Fruit fly (Drosophila melanogaster) whole organism, embryonic: ENCODE results near the gene ball.

ENCODE experiments used
- ATbp ChIP-seq: fragments of 200-800 bp; sonication (Bioruptor generic); optimal IDR thresholded peaks from 2 replicates; lab custom pipeline; 2017; ENCODE audit warnings: missing biosample characterization, mild to moderate bottlenecking, missing genetic modification characterization, missing genetic modification reagents
- Asciz ChIP-seq: fragments of 200-800 bp; sonication (Bioruptor generic); optimal IDR thresholded peaks from 2 replicates; lab custom pipeline; 2017; ENCODE audit warnings: missing biosample characterization, mild to moderate bottlenecking, missing genetic modification characterization, missing genetic modification reagents
- CG1024 ChIP-seq: fragments of 200-800 bp; sonication (Bioruptor generic); IDR thresholded peaks from 2 replicates; pipeline ENCODE4 v1.3.6; 2022; ENCODE audit warnings: missing biosample characterization, missing genetic modification characterization
- CG11695 ChIP-seq: fragments of 200-800 bp; sonication (Bioruptor generic); IDR thresholded peaks from 3 replicates; pipeline ENCODE4 v1.3.6; 2022; ENCODE audit warnings: missing biosample characterization, missing genetic modification characterization
- CG11696 ChIP-seq: fragments of 200-800 bp; sonication (Bioruptor generic); IDR thresholded peaks from 2 replicates; pipeline ENCODE4 v1.3.6; 2022; ENCODE audit warnings: missing biosample characterization, missing genetic modification characterization
- CG12071 ChIP-seq: fragments of 200-800 bp; sonication (Bioruptor generic); optimal IDR thresholded peaks from 3 replicates; lab custom pipeline; 2018; ENCODE audit warnings: missing biosample characterization, mild to moderate bottlenecking, missing genetic modification characterization
- CG12769 ChIP-seq: fragments of 200-800 bp; sonication (Bioruptor generic); optimal IDR thresholded peaks from 2 replicates; lab custom pipeline; 2019; ENCODE audit warnings: missing biosample characterization, mild to moderate bottlenecking, missing genetic modification characterization, moderate library complexity
- CG14667 ChIP-seq: fragments of 200-800 bp; sonication (Bioruptor generic); IDR thresholded peaks from 2 replicates; pipeline ENCODE4 v1.3.6; 2022; ENCODE audit warnings: missing biosample characterization, missing genetic modification characterization
- CG15269 ChIP-seq: fragments of 200-800 bp; sonication (Bioruptor generic); optimal IDR thresholded peaks from 2 replicates; lab custom pipeline; 2018; ENCODE audit warnings: missing biosample characterization, mild to moderate bottlenecking, missing genetic modification characterization, moderate library complexity
- CG1603 ChIP-seq: fragments of 200-800 bp; sonication (Bioruptor generic); optimal IDR thresholded peaks from 2 replicates; lab custom pipeline; 2019; ENCODE audit warnings: missing biosample characterization, mild to moderate bottlenecking, missing genetic modification characterization, moderate library complexity
- CG17612 ChIP-seq: fragments of 200-800 bp; sonication (Bioruptor generic); IDR thresholded peaks from 2 replicates; pipeline ENCODE4 v1.3.6; 2022; ENCODE audit warnings: missing biosample characterization, missing genetic modification characterization
- CG18262 ChIP-seq: fragments of 200-800 bp; optimal IDR thresholded peaks from 3 replicates; lab custom pipeline; 2019; ENCODE audit warnings: missing biosample characterization, mild to moderate bottlenecking, missing genetic modification characterization, moderate library complexity
- CG1832 ChIP-seq: fragments of 200-800 bp; sonication (Bioruptor generic); optimal IDR thresholded peaks from 2 replicates; lab custom pipeline; 2017; ENCODE audit warnings: missing biosample characterization, mild to moderate bottlenecking, missing genetic modification characterization, inconsistent platforms
- CG18599 ChIP-seq: fragments of 200-800 bp; sonication (Bioruptor generic); optimal IDR thresholded peaks from 3 replicates; lab custom pipeline; 2017; ENCODE audit warnings: missing biosample characterization, missing genetic modification characterization, mild to moderate bottlenecking, moderate library complexity, missing genetic modification reagents
- CG2678 ChIP-seq: fragments of 200-800 bp; sonication (Bioruptor generic); optimal IDR thresholded peaks from 3 replicates; lab custom pipeline; 2019; ENCODE audit warnings: missing biosample characterization, mild to moderate bottlenecking, missing genetic modification characterization, moderate library complexity
- CG2712 ChIP-seq: fragments of 200-800 bp; optimal IDR thresholded peaks from 3 replicates; lab custom pipeline; 2019; ENCODE audit warnings: missing biosample characterization, mild to moderate bottlenecking, missing genetic modification characterization, moderate library complexity
- CG2875 ChIP-seq: fragments of 200-800 bp; sonication (Bioruptor generic); optimal IDR thresholded peaks from 2 replicates; lab custom pipeline; 2017; ENCODE audit warnings: missing biosample characterization, mild to moderate bottlenecking, missing genetic modification characterization, missing genetic modification reagents
- CG3163 ChIP-seq: fragments of 200-800 bp; sonication (Bioruptor generic); optimal IDR thresholded peaks from 3 replicates; lab custom pipeline; 2016; ENCODE audit warnings: missing biosample characterization, missing genetic modification characterization
- CG3407 ChIP-seq: fragments of 200-800 bp; sonication (Bioruptor generic); optimal IDR thresholded peaks from 2 replicates; lab custom pipeline; 2018; ENCODE audit warnings: missing biosample characterization, mild to moderate bottlenecking, missing genetic modification characterization
- CG6813 ChIP-seq: fragments of 200-800 bp; sonication (Bioruptor generic); optimal IDR thresholded peaks from 2 replicates; lab custom pipeline; 2017; ENCODE audit warnings: missing biosample characterization, missing genetic modification characterization, mild to moderate bottlenecking, moderate library complexity, missing genetic modification reagents
- CG8290 ChIP-seq, 3 experiments: fragments of 200-800 bp; sonication (Bioruptor generic); optimal IDR thresholded peaks; 2 replicates each; lab custom pipeline; 2016 to 2019; ENCODE audit warnings: missing biosample characterization in 3 of 3, missing genetic modification characterization in 3 of 3, mild to moderate bottlenecking in 2 of 3, moderate library complexity in 1 of 3
- CG9797 ChIP-seq: fragments of 200-800 bp; sonication (Bioruptor generic); optimal IDR thresholded peaks from 3 replicates; lab custom pipeline; 2018; ENCODE audit warnings: missing biosample characterization, mild to moderate bottlenecking, missing genetic modification characterization
- Hr78 ChIP-seq, 2 experiments: fragments of 200-800 bp in 1 of 2; fragments of >200 bp in 1 of 2; sonication (Bioruptor generic) in 1 of 2; optimal IDR thresholded peaks; 2 replicates each; lab custom pipeline; 2017 to 2019; ENCODE audit warnings: missing biosample characterization in 2 of 2, missing genetic modification characterization in 2 of 2, mild to moderate bottlenecking in 1 of 2, moderate library complexity in 1 of 2
- MBD-R2 ChIP-seq: fragments of 200-800 bp; sonication (Bioruptor generic); IDR thresholded peaks from 2 replicates; pipeline ENCODE4 v1.3.6; 2022; ENCODE audit warnings: missing biosample characterization, missing genetic modification characterization
- MTF-1 ChIP-seq: fragments of 200-800 bp; sonication (Bioruptor generic); optimal IDR thresholded peaks from 2 replicates; lab custom pipeline; 2018; ENCODE audit warnings: missing biosample characterization, mild to moderate bottlenecking, missing genetic modification characterization, borderline replicate concordance
- Mes4 ChIP-seq: fragments of 200-800 bp; sonication (Bioruptor generic); optimal IDR thresholded peaks from 2 replicates; lab custom pipeline; 2016; ENCODE audit warnings: missing biosample characterization, missing genetic modification characterization
- Nf-YC ChIP-seq: fragments of 200-800 bp; optimal IDR thresholded peaks from 3 replicates; lab custom pipeline; 2019; ENCODE audit warnings: missing biosample characterization, mild to moderate bottlenecking, missing genetic modification characterization, moderate library complexity
- Sox100B ChIP-seq: fragments of 200-800 bp; sonication (Bioruptor generic); optimal IDR thresholded peaks from 3 replicates; lab custom pipeline; 2018; ENCODE audit warnings: missing biosample characterization, mild to moderate bottlenecking, missing genetic modification characterization
- Trl ChIP-seq, 3 experiments: fragments of >200 bp in 2 of 3; fragments of 200-800 bp in 1 of 3; sonication (Bioruptor generic) in 1 of 3; optimal IDR thresholded peaks; 2 replicates in 1 of 3; 3 replicates in 2 of 3; lab custom pipeline; 2016 to 2017; ENCODE audit warnings: missing biosample characterization in 1 of 3, missing genetic modification characterization in 1 of 3
- Xrp1 ChIP-seq: fragments of 200-800 bp; sonication (Bioruptor generic); IDR thresholded peaks from 2 replicates; pipeline ENCODE4 v1.3.6; 2022; ENCODE audit warnings: missing biosample characterization, missing genetic modification characterization
- ap ChIP-seq: fragments of 200-800 bp; sonication (Bioruptor generic); IDR thresholded peaks from 2 replicates; pipeline ENCODE4 v1.3.6; 2022; ENCODE audit warnings: missing biosample characterization, missing genetic modification characterization
- cas ChIP-seq: fragments of 200-800 bp; sonication (Bioruptor generic); IDR thresholded peaks from 2 replicates; pipeline ENCODE4 v1.3.6; 2022; ENCODE audit warnings: missing biosample characterization, missing genetic modification characterization
- disco-r ChIP-seq: fragments of 200-800 bp; sonication (Bioruptor generic); optimal IDR thresholded peaks from 2 replicates; lab custom pipeline; 2016; ENCODE audit warnings: missing biosample characterization, missing genetic modification characterization
- dmrt99B ChIP-seq: fragments of 200-800 bp; sonication (Bioruptor generic); optimal IDR thresholded peaks from 2 replicates; lab custom pipeline; 2018; ENCODE audit warnings: missing biosample characterization, mild to moderate bottlenecking, missing genetic modification characterization, moderate library complexity
- gem ChIP-seq: fragments of 200-800 bp; sonication (Bioruptor generic); optimal IDR thresholded peaks from 2 replicates; lab custom pipeline; 2019; ENCODE audit warnings: missing biosample characterization, mild to moderate bottlenecking, missing genetic modification characterization, moderate library complexity
- lov ChIP-seq, 2 experiments: fragments of 200-800 bp in 1 of 2; fragments of >200 bp in 1 of 2; sonication (Bioruptor generic) in 1 of 2; IDR thresholded peaks in 1 of 2; optimal IDR thresholded peaks in 1 of 2; 2 replicates in 1 of 2; 3 replicates in 1 of 2; pipeline versions ENCODE4 v1.3.6 to Lab custom; 2017 to 2022; ENCODE audit warnings: missing biosample characterization in 1 of 2, missing genetic modification characterization in 1 of 2
- luna ChIP-seq: fragments of 200-800 bp; sonication (Bioruptor generic); optimal IDR thresholded peaks from 2 replicates; lab custom pipeline; 2016; ENCODE audit warnings: missing biosample characterization, missing genetic modification characterization
- odd ChIP-seq: fragments of 200-800 bp; sonication (Bioruptor generic); optimal IDR thresholded peaks from 2 replicates; lab custom pipeline; 2017; ENCODE audit warnings: missing biosample characterization, mild to moderate bottlenecking, missing genetic modification characterization
- pzg ChIP-seq: fragments of 200-800 bp; sonication (Bioruptor generic); optimal IDR thresholded peaks from 3 replicates; lab custom pipeline; 2018; ENCODE audit warnings: missing biosample characterization, mild to moderate bottlenecking, missing genetic modification characterization, moderate library complexity
- sna ChIP-seq: fragments of 200-800 bp; sonication (Bioruptor generic); IDR thresholded peaks from 2 replicates; pipeline ENCODE4 v1.3.6; 2022; ENCODE audit warnings: missing biosample characterization, missing genetic modification characterization; ENCODE audit not compliant: partially characterized antibody
- so ChIP-seq: fragments of 200-800 bp; sonication (Bioruptor generic); IDR thresholded peaks from 3 replicates; pipeline ENCODE4 v1.3.6; 2022; ENCODE audit warnings: missing biosample characterization, missing genetic modification characterization
- sob ChIP-seq: fragments of 200-800 bp; sonication (Bioruptor generic); IDR thresholded peaks from 2 replicates; pipeline ENCODE4 v1.3.6; 2022; ENCODE audit warnings: missing biosample characterization, missing genetic modification characterization
- sr ChIP-seq: fragments of 200-800 bp; sonication (Bioruptor generic); IDR thresholded peaks from 3 replicates; pipeline ENCODE4 v1.3.6; 2022; ENCODE audit warnings: missing biosample characterization, missing genetic modification characterization
- vfl ChIP-seq: fragments of 200-800 bp; sonication (Bioruptor generic); optimal IDR thresholded peaks from 2 replicates; lab custom pipeline; 2016; ENCODE audit warnings: missing biosample characterization, missing genetic modification characterization
- wek ChIP-seq: fragments of 200-800 bp; sonication (Bioruptor generic); optimal IDR thresholded peaks from 3 replicates; lab custom pipeline; 2018; ENCODE audit warnings: missing biosample characterization, mild to moderate bottlenecking, missing genetic modification characterization, moderate library complexity

The ball gene

dm6 chr3R:26912615-26913014 is 46.0 kb upstream of the ball start, which contains the start of gene Ets97D (continued):
- peak; percentile 83 for TF ChIP-seq CG9797 (GFP tag; lab: Kevin White, UChicago)
- TF ChIP-seq cas, result no peak
- peak; percentile 95 for TF ChIP-seq pzg (GFP tag; lab: Kevin White, UChicago)

- TF ChIP-seq Sox100B (peak; percentile 29), CG1832 (GFP tag; lab: Kevin White, UChicago) (no peak), Asciz (peak; percentile 49), CG15269 (peak; percentile 1), dmrt99B (tag; lab: Kevin White, UChicago) (peak; percentile 41), CG2678 (tag; lab: Kevin White, UChicago) (peak; percentile 41), vfl (GFP tag; lab: Kevin White, UChicago) (no peak), wek (GFP tag; lab: Kevin White, UChicago) (peak; percentile 45), CG1603 (tag; lab: Kevin White, UChicago) (peak; percentile 36), MTF-1 (GFP tag; lab: Kevin White, UChicago) (peak; percentile 43), CG12071 (GFP tag; lab: Kevin White, UChicago) (peak; percentile 31), sna (GFP tag; lab: Robert Waterston, UW) (no peak), Nf-YC (tag; lab: Kevin White, UChicago) (no peak), odd (peak; percentile 34), CG3407 (GFP tag; lab: Kevin White, UChicago) (peak; percentile 41), MBD-R2 (no peak), ap (no peak), CG18599 (peak; percentile 8), Mes4 (GFP tag; lab: Kevin White, UChicago) (no peak), sr (0 out of 3 replicates have a peak, but pooled peaks have one; percentile 37), so (0 out of 3 replicates have a peak, but pooled peaks have one; percentile 21), Hr78 (GFP tag; optimal IDR thresholded peaks at IDR 0.05; lab: Kevin White, UChicago) (peak in 1 of 2 experiments; percentile 41), CG11695 (GFP tag; lab: Robert Waterston, UW) (0 out of 3 replicates have a peak, but pooled peaks have one; percentile 37), sob (GFP tag; lab: Robert Waterston, UW) (no peak), luna (no peak), gem (peak; percentile 24), CG11696 (GFP tag; lab: Robert Waterston, UW) (no peak), Xrp1 (GFP tag; lab: Robert Waterston, UW) (peak; percentile 49; the same call in 1 of the 2 replicates), CG17612 (GFP tag; lab: Robert Waterston, UW) (no peak), CG3163 (GFP tag; lab: Kevin White, UChicago) (no peak), CG8290 (GFP tag; optimal IDR thresholded peaks at IDR 0.05; lab: Kevin White, UChicago) (no peak), CG8290 (tag; optimal IDR thresholded peaks at IDR 0.05; lab: Kevin White, UChicago) (peak in 1 of 2 experiments; percentile 52), disco-r (GFP tag; lab: Kevin White, UChicago) (no peak), CG6813 (GFP tag; lab: Kevin White, UChicago) (peak; percentile 47), CG2875 (GFP tag; lab: Kevin White, UChicago) (peak; percentile 43), CG1024 (GFP tag; lab: Robert Waterston, UW) (0 out of 2 replicates have a peak, but pooled peaks have one; percentile 16), CG18262 (peak; percentile 30), CG12769 (tag; lab: Kevin White, UChicago) (peak; percentile 32), CG14667 (GFP tag; lab: Robert Waterston, UW) (0 out of 2 replicates have a peak, but pooled peaks have one; percentile 10), ATbp (GFP tag; lab: Kevin White, UChicago) (peak; percentile 71), CG2712 (tag; lab: Kevin White, UChicago) (peak; percentile 10), Trl (optimal IDR thresholded peaks at IDR 0.05; lab: Kevin White, UChicago) (no peak), Trl (GFP tag; optimal IDR thresholded peaks at IDR 0.05; lab: Kevin White, UChicago) (peak; percentile 17), lov (optimal IDR thresholded peaks at IDR 0.05; lab: Kevin White, UChicago) (no peak), lov (GFP tag; IDR thresholded peaks at IDR 0.05; lab: Robert Waterston, UW) (0 out of 3 replicates have a peak, but pooled peaks have one; percentile 6)
These were observed 42.1 kb upstream of the ball start for dm6 chr3R:26908750-26909149.
